Fruit fly (Drosophila melanogaster): ENCODE data around the gene Spase22-23.
A peak's percentile ranks its signal among the peaks of the same experiment; 100 is the strongest.

Spase22-23 gene

DNA sequence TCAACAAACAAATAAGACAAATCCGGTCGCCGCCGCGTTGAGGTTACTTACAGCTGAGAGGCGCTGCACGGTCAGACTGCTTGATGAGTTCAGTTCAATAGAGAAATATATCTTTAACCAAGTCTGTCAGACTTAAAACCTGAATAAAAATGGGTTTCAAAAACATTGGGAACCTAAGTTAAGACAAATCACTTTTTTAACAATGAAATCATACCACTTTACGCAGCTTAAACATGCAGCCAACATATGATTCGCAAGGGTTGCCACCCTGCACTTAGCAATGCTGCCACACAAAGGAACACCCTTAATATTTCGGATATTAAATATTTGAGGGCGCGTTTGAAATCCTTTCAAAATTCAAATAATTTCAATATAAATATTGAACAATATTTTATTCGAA is 41.2 kb downstream of the Spase22-23 start, which contains the start of gene CG5515 (continued):
- TF ChIP-seq E2f2 (GFP tag; IDR thresholded peaks at IDR 0.05) = peak; percentile 86
- peak; percentile 70 for TF ChIP-seq CG11456 (GFP tag; IDR thresholded peaks at IDR 0.05)
- peak; percentile 70 for TF ChIP-seq CG12155 (GFP tag; optimal IDR thresholded peaks at IDR 0.05)
- peak; percentile 89 for TF ChIP-seq Ets97D (GFP tag; optimal IDR thresholded peaks at IDR 0.05)
- peak; percentile 69 for TF ChIP-seq Chrac-16 (GFP tag; optimal IDR thresholded peaks at IDR 0.05)
- no peak for TF ChIP-seq grn (GFP tag; optimal IDR thresholded peaks at IDR 0.05)
- TF ChIP-seq crc (GFP tag; optimal IDR thresholded peaks at IDR 0.05) = no peak
- no peak for TF ChIP-seq CG34376 (GFP tag; optimal IDR thresholded peaks at IDR 0.05)
- TF ChIP-seq repo (GFP tag; optimal IDR thresholded peaks at IDR 0.05) = peak; percentile 54
- TF ChIP-seq grau (tag; optimal IDR thresholded peaks at IDR 0.05) = peak; percentile 77
- peak; percentile 56 for TF ChIP-seq CG13123 (GFP tag; optimal IDR thresholded peaks at IDR 0.05)
- TF ChIP-seq HHEX (GFP tag; optimal IDR thresholded peaks at IDR 0.05) = no peak
- peak; percentile 70 for TF ChIP-seq Atf3 (GFP tag; optimal IDR thresholded peaks at IDR 0.05)
- peak; percentile 40; the same call in 1 of the 2 replicates for TF ChIP-seq ranshi (GFP tag; IDR thresholded peaks at IDR 0.05)
- peak; percentile 97 for TF ChIP-seq Med (GFP tag)
- peak; percentile 92 for TF ChIP-seq sob (GFP tag; IDR thresholded peaks at IDR 0.05)
- TF ChIP-seq Six4 (GFP tag; optimal IDR thresholded peaks at IDR 0.05) = peak; percentile 43
- no peak for TF ChIP-seq pita (GFP tag; optimal IDR thresholded peaks at IDR 0.05)
- TF ChIP-seq knrl (GFP tag; IDR thresholded peaks at IDR 0.05; ENCODE audit: partially characterized antibody) = peak; percentile 89
- TF ChIP-seq Hand (GFP tag; optimal IDR thresholded peaks at IDR 0.05) = no peak
- peak; percentile 65 for TF ChIP-seq Adf1 (GFP tag; IDR thresholded peaks at IDR 0.05)
- TF ChIP-seq CG1647 (GFP tag; optimal IDR thresholded peaks at IDR 0.05) = peak; percentile 68
- peak; percentile 76 for TF ChIP-seq Bdp1 (GFP tag; optimal IDR thresholded peaks at IDR 0.05)
- peak; percentile 85 for TF ChIP-seq CG12391 (tag; optimal IDR thresholded peaks at IDR 0.05)
- no peak for TF ChIP-seq ERR (GFP tag; optimal IDR thresholded peaks at IDR 0.05)
- TF ChIP-seq bigmax (GFP tag; optimal IDR thresholded peaks at IDR 0.05) = peak; percentile 67
- peak; percentile 86 for TF ChIP-seq Dip3 (GFP tag; optimal IDR thresholded peaks at IDR 0.05)
- TF ChIP-seq CoRest (tag; optimal IDR thresholded peaks at IDR 0.05) = peak; percentile 84
- peak in 1 of 3 experiments; percentile 84 for TF ChIP-seq lola (GFP tag; optimal IDR thresholded peaks at IDR 0.05)
- TF ChIP-seq CG15269 (tag; optimal IDR thresholded peaks at IDR 0.05) = peak; percentile 76
- TF ChIP-seq Myb (GFP tag; optimal IDR thresholded peaks at IDR 0.05) = peak; percentile 62
- TF ChIP-seq ham (GFP tag; IDR thresholded peaks at IDR 0.05) = peak; percentile 54; the same call in 1 of the 2 replicates
- TF ChIP-seq C15 (GFP tag; IDR thresholded peaks at IDR 0.05) = no peak
- TF ChIP-seq Bgb (GFP tag; IDR thresholded peaks at IDR 0.05; ENCODE audit: partially characterized antibody) = peak; percentile 77
- peak; percentile 75 for TF ChIP-seq CG4730 (GFP tag; IDR thresholded peaks at IDR 0.05)
- TF ChIP-seq schlank (tag; optimal IDR thresholded peaks at IDR 0.05) = no peak
- TF ChIP-seq CG5245 (GFP tag; optimal IDR thresholded peaks at IDR 0.05) = peak; percentile 32
- peak; percentile 2 for TF ChIP-seq CG7928 (GFP tag; optimal IDR thresholded peaks at IDR 0.05)
- TF ChIP-seq CkIIα-i1 (GFP tag; IDR thresholded peaks at IDR 0.05) = no peak
- peak; percentile 43; the same call in 1 of the 2 replicates for TF ChIP-seq ato (GFP tag; IDR thresholded peaks at IDR 0.05; ENCODE audit: partially characterized antibody)
- TF ChIP-seq ap (GFP tag; IDR thresholded peaks at IDR 0.05) = peak; percentile 50
- TF ChIP-seq fu2 (GFP tag; optimal IDR thresholded peaks at IDR 0.05) = peak; percentile 87
- no peak for TF ChIP-seq ac (GFP tag; optimal IDR thresholded peaks at IDR 0.05)
- TF ChIP-seq dmrt99B (tag; optimal IDR thresholded peaks at IDR 0.05) = no peak
- TF ChIP-seq CG12744 (GFP tag; optimal IDR thresholded peaks at IDR 0.05) = peak; percentile 50
- TF ChIP-seq CG10979 (tag; optimal IDR thresholded peaks at IDR 0.05) = peak; percentile 84
- TF ChIP-seq sr (GFP tag; IDR thresholded peaks at IDR 0.05) = peak; percentile 45; the same call in 1 of the 3 replicates
- peak; percentile 97 for TF ChIP-seq Ets65A (GFP tag)
- TF ChIP-seq Hr39 (optimal IDR thresholded peaks at IDR 0.05) = no peak
- TF ChIP-seq nmo (GFP tag; optimal IDR thresholded peaks at IDR 0.05) = peak; percentile 87
- TF ChIP-seq gt (GFP tag; IDR thresholded peaks at IDR 0.05) = peak; percentile 64
- TF ChIP-seq Camta (GFP tag; optimal IDR thresholded peaks at IDR 0.05) = no peak
